Worm (Caenorhabditis elegans) whole organism, young adult: ENCODE results near the gene srv-2.

ENCODE experiments used
- B0336.3 ChIP-seq: fragments of 200-800 bp; sonication (Bioruptor generic); IDR thresholded peaks from 2 replicates; pipeline ENCODE4 v1.3.6; 2022; ENCODE audit warnings: missing genetic modification characterization, missing compliant biosample characterization
- C06A6.2 ChIP-seq: fragments of 200-800 bp; sonication (Bioruptor generic); conservative IDR thresholded peaks from 2 replicates; pipeline ENCODE4 v1.3.6; 2022; ENCODE audit warnings: missing genetic modification characterization, missing compliant biosample characterization
- D2030.7 ChIP-seq: fragments of 200-800 bp; sonication (Bioruptor generic); IDR thresholded peaks from 2 replicates; pipeline ENCODE4 v1.3.6; 2022; ENCODE audit warnings: missing genetic modification reagents, missing genetic modification characterization, missing compliant biosample characterization
- F23B12.7 ChIP-seq: sonication (generic microtip); optimal IDR thresholded peaks from 2 replicates; lab custom pipeline; 2017; ENCODE audit warnings: missing genetic modification characterization, mild to moderate bottlenecking, missing compliant biosample characterization, antibody characterized with exemption, moderate library complexity; ENCODE audit not compliant: insufficient read depth
- F33H1.4 ChIP-seq: fragments of 200-800 bp; sonication (Bioruptor generic); IDR thresholded peaks from 2 replicates; pipeline ENCODE4 v1.3.6; 2022; ENCODE audit warnings: missing genetic modification reagents, missing genetic modification characterization, missing compliant biosample characterization
- F52B5.7 ChIP-seq: sonication (generic microtip); optimal IDR thresholded peaks from 2 replicates; lab custom pipeline; 2016; ENCODE audit warnings: mild to moderate bottlenecking, missing genetic modification characterization, missing compliant biosample characterization
- F55B11.4 ChIP-seq: sonication (generic microtip); optimal IDR thresholded peaks from 2 replicates; lab custom pipeline; 2016; ENCODE audit warnings: missing compliant biosample characterization, missing genetic modification characterization, borderline replicate concordance; ENCODE audit not compliant: insufficient read depth
- T26A5.8 ChIP-seq: sonication (generic microtip); optimal IDR thresholded peaks from 2 replicates; lab custom pipeline; 2016; ENCODE audit warnings: missing genetic modification characterization, missing compliant biosample characterization
- ama-1 ChIP-seq, 3 experiments: fragments of 150-350 bp in 1 of 3; sonication (generic microtip) in 2 of 3; optimal IDR thresholded peaks; 2 replicates each; lab custom pipeline; 2014 to 2018; ENCODE audit warnings: missing biosample characterization in 2 of 3, missing genetic modification characterization in 2 of 3, missing genetic modification reagents in 2 of 3
- atf-7 ChIP-seq: sonication (generic microtip); optimal IDR thresholded peaks from 2 replicates; lab custom pipeline; 2017; ENCODE audit warnings: mild to moderate bottlenecking, missing genetic modification characterization, missing compliant biosample characterization
- attf-3 ChIP-seq: fragments of 200-800 bp; sonication (Bioruptor generic); conservative IDR thresholded peaks from 2 replicates; pipeline ENCODE4 v1.3.6; 2022; ENCODE audit warnings: missing genetic modification reagents, missing genetic modification characterization, missing compliant biosample characterization
- attf-6 ChIP-seq: fragments of 200-800 bp; sonication (Bioruptor generic); IDR thresholded peaks from 2 replicates; pipeline ENCODE4 v1.3.6; 2022; ENCODE audit warnings: missing genetic modification reagents, missing genetic modification characterization, missing compliant biosample characterization
- bed-1 ChIP-seq: fragments of 200-800 bp; sonication (Bioruptor generic); IDR thresholded peaks from 2 replicates; pipeline ENCODE4 v1.3.6; 2022; ENCODE audit warnings: missing genetic modification reagents, missing genetic modification characterization, missing compliant biosample characterization
- ceh-100 ChIP-seq: fragments of 200-800 bp; sonication (Bioruptor generic); IDR thresholded peaks from 2 replicates; pipeline ENCODE4 v1.3.6; 2022; ENCODE audit warnings: missing genetic modification reagents, missing genetic modification characterization, missing compliant biosample characterization
- ceh-91 ChIP-seq: fragments of 200-800 bp; sonication (Bioruptor generic); IDR thresholded peaks from 2 replicates; pipeline ENCODE4 v1.3.6; 2022; ENCODE audit warnings: missing genetic modification reagents, missing genetic modification characterization, missing compliant biosample characterization
- chd-7 ChIP-seq: sonication (generic microtip); optimal IDR thresholded peaks from 2 replicates; lab custom pipeline; 2016; ENCODE audit warnings: mild to moderate bottlenecking, missing genetic modification characterization, moderate library complexity, missing compliant biosample characterization
- die-1 ChIP-seq: sonication (generic microtip); optimal IDR thresholded peaks from 2 replicates; lab custom pipeline; 2016; ENCODE audit warnings: missing genotype, mild to moderate bottlenecking, missing genetic modification characterization, missing compliant biosample characterization
- dpl-1 ChIP-seq: fragments of 150-350 bp; optimal IDR thresholded peaks from 2 replicates; lab custom pipeline; 2014; ENCODE audit warnings: missing biosample characterization, missing genetic modification reagents, missing genetic modification characterization
- efl-1 ChIP-seq: fragments of 150-350 bp; optimal IDR thresholded peaks from 2 replicates; lab custom pipeline; 2014; ENCODE audit warnings: missing biosample characterization, missing genetic modification reagents, missing genetic modification characterization
- egl-44 ChIP-seq: fragments of 200-800 bp; sonication (Bioruptor generic); IDR thresholded peaks from 2 replicates; pipeline ENCODE4 v1.3.6; 2022; ENCODE audit warnings: missing genetic modification reagents, missing genetic modification characterization, missing compliant biosample characterization
- ekl-4 ChIP-seq: fragments of 200-800 bp; sonication (Bioruptor generic); IDR thresholded peaks from 2 replicates; pipeline ENCODE4 v1.3.6; 2022; ENCODE audit warnings: missing genetic modification reagents, missing genetic modification characterization, missing compliant biosample characterization
- him-1 ChIP-seq: sonication (generic microtip); optimal IDR thresholded peaks from 2 replicates; lab custom pipeline; 2016; ENCODE audit warnings: missing genotype, missing genetic modification reagents, missing genetic modification characterization, missing compliant biosample characterization
- hlh-12 ChIP-seq: sonication (generic microtip); optimal IDR thresholded peaks from 2 replicates; lab custom pipeline; 2016; ENCODE audit warnings: missing genetic modification characterization, missing compliant biosample characterization
- hmg-20 ChIP-seq: fragments of 200-800 bp; sonication (Bioruptor generic); IDR thresholded peaks from 2 replicates; pipeline ENCODE4 v1.3.6; 2022; ENCODE audit warnings: missing genetic modification reagents, missing genetic modification characterization, missing compliant biosample characterization
- hrde-1 ChIP-seq: sonication (generic microtip); optimal IDR thresholded peaks from 2 replicates; lab custom pipeline; 2016; ENCODE audit warnings: missing genetic modification characterization, mild to moderate bottlenecking, missing compliant biosample characterization, moderate library complexity, missing genotype, missing genetic modification reagents, borderline replicate concordance
- hsf-1 ChIP-seq: fragments of 200-800 bp; sonication (Bioruptor generic); IDR thresholded peaks from 2 replicates; pipeline ENCODE4 v1.3.6; 2022; ENCODE audit warnings: missing genetic modification reagents, missing genetic modification characterization, missing compliant biosample characterization
- let-526 ChIP-seq: fragments of 200-800 bp; sonication (Bioruptor generic); IDR thresholded peaks from 2 replicates; pipeline ENCODE4 v1.3.6; 2022; ENCODE audit warnings: missing genetic modification reagents, missing genetic modification characterization, missing compliant biosample characterization
- lin-54 ChIP-seq: fragments of 200-800 bp; sonication (Bioruptor generic); optimal IDR thresholded peaks from 2 replicates; lab custom pipeline; 2018; ENCODE audit warnings: mild to moderate bottlenecking, missing genetic modification characterization, missing compliant biosample characterization
- lir-1 ChIP-seq: fragments of 200-800 bp; sonication (Bioruptor generic); conservative IDR thresholded peaks from 2 replicates; pipeline ENCODE4 v1.3.6; 2022; ENCODE audit warnings: missing genetic modification reagents, missing genetic modification characterization, missing compliant biosample characterization
- lsl-1 ChIP-seq: fragments of 200-800 bp; sonication (Bioruptor generic); optimal IDR thresholded peaks from 2 replicates; lab custom pipeline; 2018; ENCODE audit warnings: mild to moderate bottlenecking, missing genetic modification characterization, moderate library complexity, missing compliant biosample characterization
- madf-3 ChIP-seq: fragments of 200-800 bp; sonication (Bioruptor generic); IDR thresholded peaks from 2 replicates; pipeline ENCODE4 v1.3.6; 2022; ENCODE audit warnings: missing genetic modification reagents, missing genetic modification characterization, missing compliant biosample characterization
- madf-6 ChIP-seq: fragments of 200-800 bp; sonication (Bioruptor generic); IDR thresholded peaks from 2 replicates; pipeline ENCODE4 v1.3.6; 2022; ENCODE audit warnings: missing genetic modification reagents, missing genetic modification characterization, missing compliant biosample characterization
- mcd-1 ChIP-seq: fragments of 200-800 bp; sonication (Bioruptor generic); IDR thresholded peaks from 2 replicates; pipeline ENCODE4 v1.3.6; 2022; ENCODE audit warnings: missing genetic modification reagents, missing genetic modification characterization, missing compliant biosample characterization
- nhr-27 ChIP-seq: fragments of 200-800 bp; sonication (Bioruptor generic); optimal IDR thresholded peaks from 2 replicates; lab custom pipeline; 2018; ENCODE audit warnings: mild to moderate bottlenecking, missing genetic modification characterization, moderate library complexity, missing compliant biosample characterization
- nhr-90 ChIP-seq: sonication (generic microtip); optimal IDR thresholded peaks from 2 replicates; lab custom pipeline; 2016; ENCODE audit warnings: missing genotype, mild to moderate bottlenecking, missing genetic modification characterization, missing compliant biosample characterization
- pha-4 ChIP-seq: fragments of 150-350 bp; sonication (generic microtip); optimal IDR thresholded peaks from 2 replicates; lab custom pipeline; 2014; ENCODE audit warnings: missing biosample characterization, missing genetic modification reagents, missing genetic modification characterization
- rcor-1 ChIP-seq: fragments of 200-800 bp; sonication (Bioruptor generic); IDR thresholded peaks from 2 replicates; pipeline ENCODE4 v1.3.6; 2022; ENCODE audit warnings: missing genetic modification reagents, missing genetic modification characterization, missing compliant biosample characterization
- rec-8 ChIP-seq, 2 experiments: sonication (generic microtip); optimal IDR thresholded peaks; 2 replicates each; lab custom pipeline; 2016; ENCODE audit warnings: mild to moderate bottlenecking in 2 of 2, missing genetic modification characterization in 2 of 2, missing genetic modification reagents in 2 of 2, missing genotype in 2 of 2, missing biosample characterization in 1 of 2, missing compliant biosample characterization in 1 of 2, moderate library complexity in 1 of 2
- snpc-1.1 ChIP-seq: sonication (generic microtip); optimal IDR thresholded peaks from 2 replicates; lab custom pipeline; 2017; ENCODE audit warnings: missing genetic modification characterization, mild to moderate bottlenecking, missing compliant biosample characterization, antibody characterized with exemption, moderate library complexity, missing genotype, missing genetic modification reagents; ENCODE audit not compliant: insufficient read depth
- snpc-1.3 ChIP-seq: sonication (generic microtip); optimal IDR thresholded peaks from 2 replicates; lab custom pipeline; 2017; ENCODE audit warnings: missing genetic modification characterization, mild to moderate bottlenecking, missing compliant biosample characterization, antibody characterized with exemption, moderate library complexity, missing genotype, missing genetic modification reagents; ENCODE audit not compliant: insufficient read depth
- snpc-4 ChIP-seq, 5 experiments: fragments of 150-350 bp in 1 of 5; sonication (generic microtip) in 4 of 5; optimal IDR thresholded peaks; 2 replicates each; lab custom pipeline; 2014 to 2018; ENCODE audit warnings: missing genetic modification characterization in 5 of 5, missing biosample characterization in 3 of 5, antibody characterized with exemption in 2 of 5, mild to moderate bottlenecking in 2 of 5, missing compliant biosample characterization in 2 of 5, missing genotype in 2 of 5, moderate library complexity in 2 of 5, missing genetic modification reagents in 1 of 5
- tlf-1 ChIP-seq: fragments of 200-800 bp; sonication (Bioruptor generic); optimal IDR thresholded peaks from 2 replicates; lab custom pipeline; 2018; ENCODE audit warnings: mild to moderate bottlenecking, missing genetic modification characterization, missing compliant biosample characterization
- zfh-2 ChIP-seq: fragments of 200-800 bp; sonication (Bioruptor generic); conservative IDR thresholded peaks from 2 replicates; pipeline ENCODE4 v1.3.6; 2022; ENCODE audit warnings: missing genetic modification reagents, missing genetic modification characterization, missing compliant biosample characterization
- zim-3 ChIP-seq: sonication (generic microtip); optimal IDR thresholded peaks from 2 replicates; lab custom pipeline; 2017; ENCODE audit warnings: mild to moderate bottlenecking, missing genetic modification characterization, moderate library complexity, missing compliant biosample characterization

The srv-2 gene

ce11 chrII:10578843-10579430, 23.1 kb downstream of the srv-2 start, which contains the start of gene rpb-6:
Gene rpb-6 (plus strand): TSS chrII:10579380.
- TF ChIP-seq lsl-1 (peak; percentile 66), dpl-1 (peak; percentile 9), attf-3 (GFP tag; lab: Robert Waterston, UW) (peak; percentile 92), lin-54 (GFP tag; lab: Kevin White, UChicago) (peak; percentile 67), ceh-91 (GFP tag; lab: Robert Waterston, UW) (no peak), F33H1.4 (GFP tag; lab: Robert Waterston, UW) (peak; percentile 56), madf-3 (GFP tag; lab: Robert Waterston, UW) (no peak), efl-1 (peak; percentile 40), atf-7 (no peak), madf-6 (peak; percentile 49; the same call in 1 of the 2 replicates)
- TF ChIP-seq, all 124 proteins: peak for 7

- TF ChIP-seq hrde-1 = peak; percentile 87
- no peak for TF ChIP-seq let-526 (GFP tag; lab: Robert Waterston, UW)
- TF ChIP-seq die-1 (tag; lab: Kevin White, UChicago) = no peak
- TF ChIP-seq rec-8 (tag; optimal IDR thresholded peaks at IDR 0.05; lab: Kevin White, UChicago) = no peak
- no peak for TF ChIP-seq nhr-27 (tag; lab: Kevin White, UChicago)
- TF ChIP-seq lir-1 (GFP tag; lab: Robert Waterston, UW) = no peak
- TF ChIP-seq F52B5.7 (tag; lab: Kevin White, UChicago) = no peak
- TF ChIP-seq ceh-91 (GFP tag; lab: Robert Waterston, UW) = 0 out of 2 replicates have a peak, but pooled peaks have one; percentile 15
- no peak for TF ChIP-seq nhr-90
- no peak for TF ChIP-seq B0336.3 (GFP tag; lab: Robert Waterston, UW)
- no peak for TF ChIP-seq hmg-20 (GFP tag; lab: Robert Waterston, UW)
- no peak for TF ChIP-seq egl-44 (GFP tag; lab: Robert Waterston, UW)
- TF ChIP-seq tlf-1 (GFP tag; lab: Kevin White, UChicago) = no peak
- TF ChIP-seq F55B11.4 (tag; lab: Kevin White, UChicago) = no peak
- 0 out of 2 replicates have a peak, but pooled peaks have one; percentile 50 for TF ChIP-seq hsf-1 (GFP tag; lab: Robert Waterston, UW)
- TF ChIP-seq snpc-4 (GFP tag; optimal IDR thresholded peaks at IDR 0.05; lab: Kevin White, UChicago) = peak; percentile 33
- no peak for TF ChIP-seq snpc-4 (tag; optimal IDR thresholded peaks at IDR 0.05; lab: Kevin White, UChicago)
- TF ChIP-seq D2030.7 (GFP tag; lab: Robert Waterston, UW) = no peak
- TF ChIP-seq lin-54 (GFP tag; lab: Kevin White, UChicago) = peak; percentile 24
- TF ChIP-seq F33H1.4 (GFP tag; lab: Robert Waterston, UW) = no peak
- no peak for TF ChIP-seq bed-1 (GFP tag; lab: Robert Waterston, UW)
- TF ChIP-seq mcd-1 (GFP tag; lab: Robert Waterston, UW) = no peak
- TF ChIP-seq F23B12.7 (tag; lab: Kevin White, UChicago) = no peak
- TF ChIP-seq hlh-12 (tag; lab: Kevin White, UChicago) = no peak
- TF ChIP-seq C06A6.2 (GFP tag; lab: Robert Waterston, UW) = no peak
- TF ChIP-seq rcor-1 (GFP tag; lab: Robert Waterston, UW) = 0 out of 2 replicates have a peak, but pooled peaks have one; percentile 19
- TF ChIP-seq ceh-100 (GFP tag; lab: Robert Waterston, UW) = 0 out of 2 replicates have a peak, but pooled peaks have one; percentile 9
- TF ChIP-seq chd-7 (tag; lab: Kevin White, UChicago) = no peak
- no peak for TF ChIP-seq pha-4 (tag; lab: Kevin White, UChicago)
- TF ChIP-seq snpc-1.1 (tag; lab: Kevin White, UChicago) = no peak
- peak; percentile 35 for TF ChIP-seq snpc-1.3
- no peak for TF ChIP-seq zfh-2
- no peak for TF ChIP-seq T26A5.8 (tag; lab: Kevin White, UChicago)
- 0 out of 2 replicates have a peak, but pooled peaks have one; percentile 15 for TF ChIP-seq attf-6 (GFP tag; lab: Robert Waterston, UW)
- TF ChIP-seq madf-3 (GFP tag; lab: Robert Waterston, UW) = no peak
- peak; percentile 18 for TF ChIP-seq him-1 (tag; lab: Kevin White, UChicago)
- no peak for TF ChIP-seq zim-3 (tag; lab: Kevin White, UChicago)
- no peak for TF ChIP-seq ama-1 (optimal IDR thresholded peaks at IDR 0.05; lab: Kevin White, UChicago)
- TF ChIP-seq ama-1 (GFP tag; optimal IDR thresholded peaks at IDR 0.05; lab: Kevin White, UChicago) = peak in 1 of 2 experiments; percentile 67
- peak; percentile 10; the same call in 1 of the 2 replicates for TF ChIP-seq ekl-4 (GFP tag; lab: Robert Waterston, UW)
These were observed 27.9 kb downstream of the srv-2 start for ce11 chrII:10574177-10574576.
